Worm (Caenorhabditis elegans): ENCODE data around the gene Y9C9A.5.

DNA sequence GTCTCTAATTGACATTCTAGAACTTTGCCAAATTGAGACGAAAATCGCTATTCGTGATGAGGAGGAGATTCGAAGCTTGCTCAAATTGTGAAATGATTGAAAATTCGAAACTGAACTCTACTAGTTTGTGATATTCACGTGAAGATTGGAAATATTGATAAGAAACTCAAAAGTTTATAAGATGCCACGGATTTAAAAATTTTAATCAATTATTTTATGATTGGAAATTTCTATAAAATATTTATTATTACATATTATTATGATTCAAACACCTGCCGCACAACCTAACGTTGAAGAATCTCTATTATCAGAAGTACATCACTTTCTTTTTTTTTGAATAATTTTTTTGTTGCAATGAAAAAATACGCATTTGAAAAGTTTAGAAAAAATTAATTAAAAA is 46.8 kb downstream of the Y9C9A.5 start, which contains the start of gene E03H12.7:
- no peak for TF ChIP-seq ztf-11 (tag; optimal IDR thresholded peaks at IDR 0.05)
- TF ChIP-seq unc-62 (GFP tag; optimal IDR thresholded peaks at IDR 0.05): no peak
- TF ChIP-seq egl-27 (tag; optimal IDR thresholded peaks at IDR 0.05): no peak
- no peak for TF ChIP-seq R02D3.7 (tag; optimal IDR thresholded peaks at IDR 0.05)
- no peak for TF ChIP-seq ama-1 (optimal IDR thresholded peaks at IDR 0.05)
- TF ChIP-seq skn-1 (tag; optimal IDR thresholded peaks at IDR 0.05): no peak
- TF ChIP-seq gmeb-1 (tag; optimal IDR thresholded peaks at IDR 0.05): no peak
- TF ChIP-seq lsy-2 (tag; optimal IDR thresholded peaks at IDR 0.05): no peak
- no peak for TF ChIP-seq ceh-82 (tag; optimal IDR thresholded peaks at IDR 0.05)

Data from whole organism, L2 larva.